Fruit fly (Drosophila melanogaster) whole organism, embryonic: Measurements from ENCODE around the gene CG13012.

Source experiments
- Asciz ChIP-seq: fragments of 200-800 bp; sonication (Bioruptor generic); optimal IDR thresholded peaks from 2 replicates; lab custom pipeline; 2017; ENCODE audit warnings: missing biosample characterization, mild to moderate bottlenecking, missing genetic modification characterization, missing genetic modification reagents
- Awh ChIP-seq: fragments of 200-800 bp; sonication (Bioruptor generic); IDR thresholded peaks from 2 replicates; pipeline ENCODE4, ENCODE4 v1.3.6; 2022; ENCODE audit warnings: missing biosample characterization, missing genetic modification characterization
- Bdp1 ChIP-seq: fragments of 200-800 bp; sonication (Bioruptor generic); optimal IDR thresholded peaks from 3 replicates; lab custom pipeline; 2016; ENCODE audit warnings: missing biosample characterization, missing genetic modification characterization
- CG10147 ChIP-seq: fragments of 200-800 bp; sonication (Bioruptor generic); optimal IDR thresholded peaks from 2 replicates; lab custom pipeline; 2019; ENCODE audit warnings: missing biosample characterization, mild to moderate bottlenecking, missing genetic modification characterization, moderate library complexity
- CG11085 ChIP-seq: fragments of 200-800 bp; sonication (Bioruptor generic); IDR thresholded peaks from 2 replicates; pipeline ENCODE4 v1.3.6; 2022; ENCODE audit warnings: missing biosample characterization, missing genetic modification characterization
- CG11560 ChIP-seq: fragments of 200-800 bp; sonication (Bioruptor generic); IDR thresholded peaks from 3 replicates; pipeline ENCODE4 v1.3.6; 2022; ENCODE audit warnings: missing biosample characterization, missing genetic modification characterization
- CG12104 ChIP-seq: fragments of 200-800 bp; sonication (Bioruptor generic); optimal IDR thresholded peaks from 3 replicates; lab custom pipeline; 2016; ENCODE audit warnings: missing biosample characterization, missing genetic modification characterization
- CG1603 ChIP-seq: fragments of 200-800 bp; sonication (Bioruptor generic); optimal IDR thresholded peaks from 2 replicates; lab custom pipeline; 2019; ENCODE audit warnings: missing biosample characterization, mild to moderate bottlenecking, missing genetic modification characterization, moderate library complexity
- CG32772 ChIP-seq: fragments of 200-800 bp; sonication (Bioruptor generic); IDR thresholded peaks from 2 replicates; pipeline ENCODE4 v1.3.6; 2022; ENCODE audit warnings: missing biosample characterization, missing genetic modification characterization
- CG6689 ChIP-seq: fragments of 200-800 bp; sonication (Bioruptor generic); IDR thresholded peaks from 2 replicates; pipeline ENCODE4 v1.3.6; 2022; ENCODE audit warnings: missing biosample characterization, missing genetic modification characterization
- CG8089 ChIP-seq: fragments of 200-800 bp; sonication (Bioruptor generic); optimal IDR thresholded peaks from 3 replicates; lab custom pipeline; 2016; ENCODE audit warnings: missing biosample characterization, missing genetic modification characterization
- CG8290 ChIP-seq, 3 experiments: fragments of 200-800 bp; sonication (Bioruptor generic); optimal IDR thresholded peaks; 2 replicates each; lab custom pipeline; 2016 to 2019; ENCODE audit warnings: missing biosample characterization in 3 of 3, missing genetic modification characterization in 3 of 3, mild to moderate bottlenecking in 2 of 3, moderate library complexity in 1 of 3
- D ChIP-seq, 2 experiments: fragments of 200-800 bp in 1 of 2; fragments of >200 bp in 1 of 2; sonication (Bioruptor generic) in 1 of 2; optimal IDR thresholded peaks; 2 replicates in 1 of 2; 3 replicates in 1 of 2; lab custom pipeline; 2017; ENCODE audit warnings: mild to moderate bottlenecking in 1 of 2, missing biosample characterization in 1 of 2, missing genetic modification characterization in 1 of 2, missing genetic modification reagents in 1 of 2
- Doc3 ChIP-seq: fragments of 200-800 bp; sonication (Bioruptor generic); IDR thresholded peaks from 3 replicates; pipeline ENCODE4 v1.3.6; 2022; ENCODE audit warnings: missing biosample characterization, missing genetic modification characterization; ENCODE audit not compliant: partially characterized antibody
- Drgx ChIP-seq: fragments of 200-800 bp; sonication (Bioruptor generic); IDR thresholded peaks from 2 replicates; pipeline ENCODE4 v1.3.6; 2022; ENCODE audit warnings: missing biosample characterization, missing genetic modification characterization
- Elba2 ChIP-seq: fragments of 200-800 bp; sonication (Bioruptor generic); optimal IDR thresholded peaks from 3 replicates; lab custom pipeline; 2016; ENCODE audit warnings: missing biosample characterization, missing genetic modification characterization
- Med ChIP-seq: fragments of 200-800 bp; sonication (Bioruptor generic); peaks from one replicate; lab custom pipeline; 2016; ENCODE audit warnings: missing biosample characterization, missing genetic modification characterization, mild to moderate bottlenecking, inconsistent platforms, moderate library complexity
- Neu2 ChIP-seq: fragments of 200-800 bp; sonication (Bioruptor generic); optimal IDR thresholded peaks from 3 replicates; lab custom pipeline; 2016; ENCODE audit warnings: missing biosample characterization, missing genetic modification characterization, borderline replicate concordance
- Pdp1 ChIP-seq, 2 experiments: fragments of 200-800 bp; sonication (Bioruptor generic); optimal IDR thresholded peaks; 3 replicates each; lab custom pipeline; 2016; ENCODE audit warnings: missing biosample characterization in 2 of 2, missing genetic modification characterization in 2 of 2, mild to moderate bottlenecking in 1 of 2, moderate library complexity in 1 of 2
- Six4 ChIP-seq: fragments of 200-800 bp; sonication (Bioruptor generic); optimal IDR thresholded peaks from 2 replicates; lab custom pipeline; 2016; ENCODE audit warnings: missing biosample characterization, missing genetic modification characterization
- Sry-β ChIP-seq: fragments of 200-800 bp; sonication (Bioruptor generic); optimal IDR thresholded peaks from 2 replicates; lab custom pipeline; 2018; ENCODE audit warnings: missing biosample characterization, mild to moderate bottlenecking, missing genetic modification characterization, moderate library complexity
- Vsx1 ChIP-seq: fragments of 200-800 bp; sonication (Bioruptor generic); optimal IDR thresholded peaks from 2 replicates; lab custom pipeline; 2017; ENCODE audit warnings: missing biosample characterization, mild to moderate bottlenecking, missing genetic modification characterization, missing genetic modification reagents
- abd-A ChIP-seq: fragments of 200-800 bp; sonication (Bioruptor generic); optimal IDR thresholded peaks from 3 replicates; lab custom pipeline; 2019; ENCODE audit warnings: missing biosample characterization, mild to moderate bottlenecking, missing genetic modification characterization, moderate library complexity
- bsh ChIP-seq, 2 experiments: fragments of 200-800 bp; sonication (Bioruptor generic); optimal IDR thresholded peaks; 2 replicates each; lab custom pipeline; 2017 to 2018; ENCODE audit warnings: mild to moderate bottlenecking in 2 of 2, missing biosample characterization in 2 of 2, missing genetic modification characterization in 2 of 2, moderate library complexity in 1 of 2
- cg ChIP-seq: fragments of 200-800 bp; sonication (Bioruptor generic); optimal IDR thresholded peaks from 3 replicates; lab custom pipeline; 2019; ENCODE audit warnings: missing biosample characterization, mild to moderate bottlenecking, missing genetic modification characterization, moderate library complexity
- corto ChIP-seq: fragments of 200-800 bp; sonication (Bioruptor generic); optimal IDR thresholded peaks from 2 replicates; lab custom pipeline; 2016; ENCODE audit warnings: missing biosample characterization, mild to moderate bottlenecking, missing genetic modification characterization, moderate library complexity
- eve ChIP-seq, 2 experiments: fragments of >200 bp; optimal IDR thresholded peaks; 2 replicates each; lab custom pipeline; 2017; ENCODE audit warnings: missing biosample characterization in 2 of 2, missing genetic modification characterization in 2 of 2
- ewg ChIP-seq: fragments of 200-800 bp; sonication (Bioruptor generic); optimal IDR thresholded peaks from 3 replicates; lab custom pipeline; 2017; ENCODE audit warnings: mild to moderate bottlenecking, missing biosample characterization, missing genetic modification reagents, missing genetic modification characterization
- fd102C ChIP-seq: fragments of 200-800 bp; sonication (Bioruptor generic); optimal IDR thresholded peaks from 2 replicates; lab custom pipeline; 2018; ENCODE audit warnings: missing biosample characterization, mild to moderate bottlenecking, missing genetic modification characterization, moderate library complexity
- insv ChIP-seq, 2 experiments: fragments of 200-800 bp; sonication (Bioruptor generic); optimal IDR thresholded peaks; 3 replicates each; lab custom pipeline; 2016 to 2018; ENCODE audit warnings: missing biosample characterization in 2 of 2, missing genetic modification characterization in 2 of 2
- sd ChIP-seq: fragments of 200-800 bp; sonication (Bioruptor generic); optimal IDR thresholded peaks from 3 replicates; lab custom pipeline; 2018; ENCODE audit warnings: missing biosample characterization, mild to moderate bottlenecking, missing genetic modification characterization, moderate library complexity
- sens ChIP-seq: fragments of 200-800 bp; sonication (Bioruptor generic); peaks from one replicate; lab custom pipeline; 2016; ENCODE audit warnings: missing biosample characterization, missing genetic modification characterization
- sqz ChIP-seq: fragments of 200-800 bp; sonication (Bioruptor generic); optimal IDR thresholded peaks from 3 replicates; lab custom pipeline; 2018; ENCODE audit warnings: missing biosample characterization, mild to moderate bottlenecking, missing genetic modification characterization
- stwl ChIP-seq: fragments of 200-800 bp; sonication (Bioruptor generic); optimal IDR thresholded peaks from 3 replicates; lab custom pipeline; 2018; ENCODE audit warnings: missing biosample characterization, mild to moderate bottlenecking, missing genetic modification characterization, moderate library complexity

Gene CG13012

DNA sequence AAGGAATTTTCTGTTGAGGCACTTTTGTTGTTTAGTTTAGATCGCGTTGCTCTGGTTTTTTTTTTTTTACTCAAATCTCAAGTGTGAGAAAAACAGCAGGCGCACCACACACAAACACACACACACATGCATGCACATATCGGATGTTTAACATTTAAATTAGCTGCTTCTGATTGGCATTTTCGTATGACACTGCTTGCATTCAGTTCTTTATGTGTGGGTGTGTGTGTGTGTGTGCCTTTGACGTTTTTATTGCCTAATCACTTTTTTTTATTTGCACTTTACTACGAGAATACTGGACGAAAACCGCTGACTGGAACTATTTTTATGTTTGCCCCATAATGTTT, 28.1 kb downstream of the CG13012 start:
- TF ChIP-seq sd (tag; lab: Kevin White, UChicago) (peak; percentile 62), Six4 (GFP tag; lab: Kevin White, UChicago) (no peak), sqz (peak; percentile 20), CG6689 (GFP tag; lab: Robert Waterston, UW) (no peak), insv (GFP tag; optimal IDR thresholded peaks at IDR 0.05; lab: Kevin White, UChicago) (peak in 1 of 2 experiments; percentile 71), Pdp1 (GFP tag; optimal IDR thresholded peaks at IDR 0.05; lab: Kevin White, UChicago) (no peak), abd-A (peak; percentile 17), cg (GFP tag; lab: Kevin White, UChicago) (peak; percentile 56), CG32772 (GFP tag; lab: Robert Waterston, UW) (0 out of 2 replicates have a peak, but pooled peaks have one; percentile 8), sens (peak; percentile 36)

DNA sequence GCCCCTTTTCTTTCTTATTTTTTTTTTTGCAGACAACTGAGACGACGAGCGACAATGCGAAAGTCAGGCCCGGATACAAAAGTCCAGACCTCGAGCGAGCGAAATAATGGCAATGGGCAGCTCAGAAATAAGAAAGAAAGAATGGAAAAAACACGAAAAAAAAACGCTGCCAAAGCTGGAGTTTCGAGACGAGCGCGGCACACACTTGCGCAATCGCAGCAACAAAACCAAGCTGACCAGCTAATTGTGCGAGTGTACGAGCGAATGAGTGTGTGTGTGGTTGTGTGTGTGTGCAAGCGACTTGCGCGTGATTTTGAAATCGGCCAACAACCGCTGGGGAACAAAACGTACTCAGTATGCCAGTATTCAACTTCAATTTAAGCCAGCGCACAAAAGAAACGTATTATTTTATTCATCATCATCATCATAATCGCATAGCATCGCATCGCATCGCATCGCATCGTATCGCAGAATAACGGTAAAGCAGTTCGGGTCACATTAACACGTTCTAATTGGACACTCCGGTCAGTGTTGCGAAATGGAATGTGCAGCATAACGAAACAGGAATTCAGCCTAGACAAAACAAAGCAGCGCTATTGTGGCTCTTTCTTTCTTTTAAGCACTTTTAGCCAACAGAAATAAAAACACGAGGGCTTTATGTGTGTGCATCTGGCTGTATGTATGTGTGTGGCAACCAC, 28.7 kb downstream of the CG13012 start:
- TF ChIP-seq D (optimal IDR thresholded peaks at IDR 0.05; lab: Kevin White, UChicago) (peak; percentile 2), D (GFP tag; optimal IDR thresholded peaks at IDR 0.05; lab: Kevin White, UChicago) (no peak), Doc3 (GFP tag; lab: Robert Waterston, UW) (no peak), Pdp1 (GFP tag; optimal IDR thresholded peaks at IDR 0.05; lab: Kevin White, UChicago) (peak in 1 of 2 experiments; percentile 62), Elba2 (GFP tag; lab: Kevin White, UChicago) (peak; percentile 25), CG8089 (no peak), corto (GFP tag; lab: Kevin White, UChicago) (peak; percentile 7), Bdp1 (no peak), Neu2 (GFP tag; lab: Kevin White, UChicago) (no peak), insv (GFP tag; optimal IDR thresholded peaks at IDR 0.05; lab: Kevin White, UChicago) (peak in 1 of 2 experiments; percentile 79), bsh (GFP tag; optimal IDR thresholded peaks at IDR 0.05; lab: Kevin White, UChicago) (peak in 1 of 2 experiments; percentile 15), Awh (no peak), Sry-β (no peak), Vsx1 (GFP tag; lab: Kevin White, UChicago) (peak; percentile 2), Med (GFP tag; lab: Kevin White, UChicago) (peak; percentile 22), fd102C (no peak), CG11560 (tag; lab: Robert Waterston, UW) (no peak), CG8290 (GFP tag; optimal IDR thresholded peaks at IDR 0.05; lab: Kevin White, UChicago) (peak; percentile 58), CG8290 (tag; optimal IDR thresholded peaks at IDR 0.05; lab: Kevin White, UChicago) (no peak), stwl (tag; lab: Kevin White, UChicago) (peak; percentile 91), eve (GFP tag; optimal IDR thresholded peaks at IDR 0.05; lab: Kevin White, UChicago) (no peak), CG1603 (tag; lab: Kevin White, UChicago) (no peak), CG11085 (no peak), ewg (peak; percentile 6), Drgx (GFP tag; lab: Robert Waterston, UW) (peak; percentile 15; the same call in 1 of the 2 replicates)

DNA sequence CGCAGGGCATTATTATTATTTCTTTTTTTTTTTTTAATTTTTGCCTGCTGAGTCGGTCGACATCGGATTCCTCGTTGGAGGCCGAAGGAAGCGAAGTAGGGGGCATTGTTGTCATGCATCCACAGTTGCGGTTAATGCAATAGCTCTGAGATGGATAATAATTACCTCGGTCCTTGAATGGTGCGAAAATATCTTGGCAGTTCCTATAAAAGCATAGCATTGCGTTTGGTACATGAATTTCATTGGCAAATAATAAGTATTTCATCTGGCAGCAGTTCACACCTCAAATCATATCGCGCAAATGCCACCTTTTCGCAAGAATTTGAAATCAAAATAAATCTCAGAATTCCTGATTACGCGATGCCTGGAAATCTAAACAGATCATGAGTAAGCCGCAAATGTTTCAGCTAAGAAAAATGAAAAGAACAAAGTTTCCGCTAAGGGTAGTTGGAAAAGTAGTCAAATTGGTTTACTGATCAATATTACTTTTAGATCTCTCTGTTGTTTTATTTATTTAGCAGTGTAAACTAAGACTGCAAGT, 29.4 kb downstream of the CG13012 start:
- no peak for TF ChIP-seq Asciz (GFP tag; lab: Kevin White, UChicago)
- no peak for TF ChIP-seq CG10147
- TF ChIP-seq CG12104 (GFP tag; lab: Kevin White, UChicago): no peak
- TF ChIP-seq, all 482 proteins: peak for 0
